Worm (Caenorhabditis elegans) whole organism, early embryonic: ENCODE data around the gene nhl-3.

Source experiments
- B0310.2 ChIP-seq: sonication (generic microtip); optimal IDR thresholded peaks from 2 replicates; lab custom pipeline; 2016; ENCODE audit warnings: mild to moderate bottlenecking, missing genetic modification characterization, missing compliant biosample characterization
- F13C5.2 ChIP-seq: sonication (generic microtip); optimal IDR thresholded peaks from 2 replicates; lab custom pipeline; 2017; ENCODE audit warnings: mild to moderate bottlenecking, missing genetic modification characterization, inconsistent platforms, missing compliant biosample characterization
- aly-1 ChIP-seq: sonication (generic microtip); optimal IDR thresholded peaks from 2 replicates; lab custom pipeline; 2016; ENCODE audit warnings: missing genetic modification characterization, missing compliant biosample characterization
- ama-1 ChIP-seq: fragments of 150-350 bp; optimal IDR thresholded peaks from 2 replicates; lab custom pipeline; 2014
- ceh-13 ChIP-seq: fragments of 200-800 bp; sonication (Bioruptor generic); optimal IDR thresholded peaks from 2 replicates; lab custom pipeline; 2018; ENCODE audit warnings: mild to moderate bottlenecking, missing genetic modification characterization, missing compliant biosample characterization
- ets-7 ChIP-seq: sonication (generic microtip); optimal IDR thresholded peaks from 2 replicates; lab custom pipeline; 2016; ENCODE audit warnings: missing genotype, missing genetic modification characterization, missing compliant biosample characterization
- flt-1 ChIP-seq: fragments of 200-800 bp; sonication (Bioruptor generic); IDR thresholded peaks from 2 replicates; pipeline ENCODE4 v1.3.6; 2022; ENCODE audit warnings: missing genetic modification characterization, missing compliant biosample characterization
- hmg-4 ChIP-seq: fragments of 200-800 bp; sonication (Bioruptor generic); optimal IDR thresholded peaks from 2 replicates; lab custom pipeline; 2018; ENCODE audit warnings: mild to moderate bottlenecking, missing genetic modification characterization, missing compliant biosample characterization
- pes-1 ChIP-seq: fragments of 200-800 bp; sonication (Bioruptor generic); IDR thresholded peaks from 2 replicates; pipeline ENCODE4 v1.3.6; 2022; ENCODE audit warnings: missing genetic modification reagents, missing genetic modification characterization, missing compliant biosample characterization
- scrt-1 ChIP-seq: fragments of 200-800 bp; sonication (Bioruptor generic); IDR thresholded peaks from 2 replicates; pipeline ENCODE4 v1.3.6; 2022; ENCODE audit warnings: missing genetic modification characterization, missing compliant biosample characterization
- sea-1 ChIP-seq: fragments of 200-800 bp; sonication (Bioruptor generic); conservative IDR thresholded peaks from 2 replicates; pipeline ENCODE4 v1.3.6; 2022; ENCODE audit warnings: missing genetic modification characterization, missing compliant biosample characterization
- tbx-11 ChIP-seq: fragments of 200-800 bp; sonication (Bioruptor generic); IDR thresholded peaks from 2 replicates; pipeline ENCODE4 v1.3.6; 2022; ENCODE audit warnings: missing genetic modification characterization, missing compliant biosample characterization
- tbx-37 ChIP-seq: fragments of 200-800 bp; sonication (Bioruptor generic); conservative IDR thresholded peaks from 2 replicates; pipeline ENCODE4 v1.3.6; 2022; ENCODE audit warnings: missing genetic modification reagents, missing genetic modification characterization, missing compliant biosample characterization
- tra-4 ChIP-seq: sonication (generic microtip); optimal IDR thresholded peaks from 2 replicates; lab custom pipeline; 2017; ENCODE audit warnings: missing genetic modification characterization, missing compliant biosample characterization

DNA sequence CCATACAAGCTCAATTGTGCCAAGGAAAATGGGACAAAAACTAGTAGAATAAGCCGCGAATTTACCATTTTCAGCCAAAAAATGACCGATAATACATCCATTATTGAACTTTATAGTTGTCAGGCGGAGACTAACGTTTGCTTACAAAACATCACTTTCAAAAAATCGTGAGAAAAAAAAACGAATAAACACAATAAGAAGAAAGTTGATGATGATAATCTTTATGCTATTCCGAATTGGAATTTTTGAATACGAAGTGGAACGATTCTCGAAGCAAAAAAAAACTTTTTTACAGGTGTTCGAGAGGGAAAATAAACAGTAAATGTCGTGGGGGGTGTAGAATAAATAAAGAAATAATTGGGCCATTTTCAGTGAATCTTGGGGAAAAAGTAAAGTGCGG, 24.3 kb downstream of the nhl-3 start, which contains the start of gene W08F4.7:
- TF ChIP-seq F13C5.2 (tag; lab: Kevin White, UChicago) (no peak), scrt-1 (GFP tag; lab: Robert Waterston, UW) (no peak), tra-4 (tag; lab: Kevin White, UChicago) (no peak), sea-1 (no peak), flt-1 (no peak), ama-1 (lab: Kevin White, UChicago) (no peak), tbx-11 (no peak), B0310.2 (tag; lab: Kevin White, UChicago) (no peak), aly-1 (tag; lab: Kevin White, UChicago) (no peak), ceh-13 (GFP tag; lab: Kevin White, UChicago) (no peak), tbx-37 (GFP tag; lab: Robert Waterston, UW) (no peak), pes-1 (GFP tag; lab: Robert Waterston, UW) (no peak), ets-7 (tag; lab: Kevin White, UChicago) (no peak), hmg-4 (GFP tag; lab: Kevin White, UChicago) (no peak)
